Worm (Caenorhabditis elegans): ENCODE measurements around the gene F36A4.3.

Gene F36A4.3

ce11 chrIV:4301202-4301601 lies 31.8 kb downstream of the F36A4.3 start, which contains the start of gene lgc-22:
Gene lgc-22, plus strand, starts transcription at chrIV:4301306.
- no peak for TF ChIP-seq ama-1 (optimal IDR thresholded peaks at IDR 0.05)
- no peak for TF ChIP-seq hmg-4 (GFP tag; optimal IDR thresholded peaks at IDR 0.05)
- no peak for TF ChIP-seq B0310.2 (tag; optimal IDR thresholded peaks at IDR 0.05)
- TF ChIP-seq ceh-13 (GFP tag; optimal IDR thresholded peaks at IDR 0.05) = no peak
- TF ChIP-seq aly-1 (tag; optimal IDR thresholded peaks at IDR 0.05) = no peak
- no peak for TF ChIP-seq scrt-1 (GFP tag; IDR thresholded peaks at IDR 0.05)
- no peak for TF ChIP-seq tra-4 (tag; optimal IDR thresholded peaks at IDR 0.05)
- no peak for TF ChIP-seq hmbx-1 (tag; optimal IDR thresholded peaks at IDR 0.05)

DNA sequence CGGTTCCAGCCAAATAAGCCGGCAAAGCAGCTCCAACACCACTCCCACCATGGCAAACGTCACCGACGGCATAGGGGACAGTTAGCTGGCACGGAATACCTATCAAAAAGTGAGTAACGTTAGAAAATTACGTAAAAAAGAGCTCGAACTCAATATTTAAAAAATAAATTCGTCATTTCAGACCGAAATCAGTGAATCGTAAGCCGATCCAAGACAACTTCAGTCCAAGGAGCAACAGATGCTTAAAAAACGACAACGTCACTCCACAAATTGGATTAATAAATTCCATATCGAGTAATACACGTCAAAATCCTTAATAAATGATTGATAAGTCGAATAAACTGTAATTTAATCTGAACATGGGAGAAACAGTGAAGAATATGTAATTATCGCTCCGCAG lies 36.9 kb downstream of the F36A4.3 start:
- TF ChIP-seq tra-4 (tag; optimal IDR thresholded peaks at IDR 0.05) (no peak), tbx-11 (GFP tag; IDR thresholded peaks at IDR 0.05) (no peak), hmbx-1 (tag; optimal IDR thresholded peaks at IDR 0.05) (no peak), hnd-1 (tag; optimal IDR thresholded peaks at IDR 0.05) (no peak), ceh-36 (tag; optimal IDR thresholded peaks at IDR 0.05) (no peak), ceh-13 (GFP tag; optimal IDR thresholded peaks at IDR 0.05) (no peak), scrt-1 (GFP tag; IDR thresholded peaks at IDR 0.05) (no peak), F13C5.2 (tag; optimal IDR thresholded peaks at IDR 0.05) (no peak), ama-1 (optimal IDR thresholded peaks at IDR 0.05) (no peak)

- TF ChIP-seq ceh-13 (GFP tag; optimal IDR thresholded peaks at IDR 0.05) (no peak), ama-1 (optimal IDR thresholded peaks at IDR 0.05) (no peak), ceh-36 (tag; optimal IDR thresholded peaks at IDR 0.05) (no peak), pes-1 (GFP tag; IDR thresholded peaks at IDR 0.05) (no peak), ets-7 (tag; optimal IDR thresholded peaks at IDR 0.05) (no peak), hnd-1 (tag; optimal IDR thresholded peaks at IDR 0.05) (no peak)
Measured at ce11 chrIV:4307227-4307946, 38.0 kb downstream of the F36A4.3 start, which contains the start of gene set-9. Gene set-9, plus strand, starts transcription at chrIV:4307896.

- no peak for TF ChIP-seq aly-1 (tag; optimal IDR thresholded peaks at IDR 0.05)
- TF ChIP-seq hmg-4 (GFP tag; optimal IDR thresholded peaks at IDR 0.05) = no peak
- TF ChIP-seq ets-7 (tag; optimal IDR thresholded peaks at IDR 0.05) = no peak
- TF ChIP-seq tbx-37 (GFP tag; conservative IDR thresholded peaks at IDR 0.05) = no peak
- no peak for TF ChIP-seq F13C5.2 (tag; optimal IDR thresholded peaks at IDR 0.05)
- no peak for TF ChIP-seq scrt-1 (GFP tag; IDR thresholded peaks at IDR 0.05)
- TF ChIP-seq sea-1 (GFP tag; conservative IDR thresholded peaks at IDR 0.05) = no peak
- no peak for TF ChIP-seq hmbx-1 (tag; optimal IDR thresholded peaks at IDR 0.05)
- no peak for TF ChIP-seq ceh-36 (tag; optimal IDR thresholded peaks at IDR 0.05)
- no peak for TF ChIP-seq tra-4 (tag; optimal IDR thresholded peaks at IDR 0.05)
- TF ChIP-seq flt-1 (GFP tag; IDR thresholded peaks at IDR 0.05) = no peak
- TF ChIP-seq pes-1 (GFP tag; IDR thresholded peaks at IDR 0.05) = no peak
- TF ChIP-seq tbx-11 (GFP tag; IDR thresholded peaks at IDR 0.05) = no peak
Measured at ce11 chrIV:4316813-4317408, 47.5 kb downstream of the F36A4.3 start, which contains the start of gene Y24D9B.1. Gene Y24D9B.1, plus strand, starts transcription at chrIV:4317358.

DNA sequence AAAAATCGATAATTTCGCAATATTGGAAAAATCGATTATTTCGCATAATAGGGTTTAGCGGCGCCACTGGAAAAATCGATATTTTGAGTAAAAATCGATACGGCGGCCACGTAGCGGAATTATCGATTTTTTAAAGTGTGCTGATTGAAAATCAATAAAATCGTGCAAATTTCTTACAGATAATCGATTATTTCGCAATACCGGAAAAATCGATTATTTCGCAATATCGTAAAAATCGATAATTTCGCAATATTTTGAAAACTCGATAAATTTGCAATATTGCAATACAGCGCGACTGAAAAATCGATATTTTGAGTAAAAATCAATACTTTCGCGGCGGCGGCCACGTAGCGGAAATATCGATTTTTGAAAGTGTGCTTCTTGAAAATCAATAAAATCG lies 48.2 kb downstream of the F36A4.3 start:
- TF ChIP-seq tra-4 (tag; optimal IDR thresholded peaks at IDR 0.05) (no peak), hnd-1 (tag; optimal IDR thresholded peaks at IDR 0.05) (no peak), ama-1 (optimal IDR thresholded peaks at IDR 0.05) (no peak), flt-1 (GFP tag; IDR thresholded peaks at IDR 0.05) (no peak), aly-1 (tag; optimal IDR thresholded peaks at IDR 0.05) (no peak), ets-7 (tag; optimal IDR thresholded peaks at IDR 0.05) (no peak), ceh-36 (tag; optimal IDR thresholded peaks at IDR 0.05) (no peak), tbx-11 (GFP tag; IDR thresholded peaks at IDR 0.05) (no peak), B0310.2 (tag; optimal IDR thresholded peaks at IDR 0.05) (no peak), hmbx-1 (tag; optimal IDR thresholded peaks at IDR 0.05) (no peak), scrt-1 (GFP tag; IDR thresholded peaks at IDR 0.05) (no peak), pes-1 (GFP tag; IDR thresholded peaks at IDR 0.05) (no peak), F13C5.2 (tag; optimal IDR thresholded peaks at IDR 0.05) (no peak), sea-1 (GFP tag; conservative IDR thresholded peaks at IDR 0.05) (no peak), ceh-13 (GFP tag; optimal IDR thresholded peaks at IDR 0.05) (no peak), hmg-4 (GFP tag; optimal IDR thresholded peaks at IDR 0.05) (no peak), tbx-37 (GFP tag; conservative IDR thresholded peaks at IDR 0.05) (no peak)

ce11 chrIV:4318056-4318455 lies 48.6 kb downstream of the F36A4.3 start:
- TF ChIP-seq scrt-1 (GFP tag; IDR thresholded peaks at IDR 0.05) = no peak
- TF ChIP-seq F13C5.2 (tag; optimal IDR thresholded peaks at IDR 0.05) = no peak
- no peak for TF ChIP-seq hnd-1 (tag; optimal IDR thresholded peaks at IDR 0.05)
- TF ChIP-seq aly-1 (tag; optimal IDR thresholded peaks at IDR 0.05) = no peak
- no peak for TF ChIP-seq ceh-13 (GFP tag; optimal IDR thresholded peaks at IDR 0.05)

ce11 chrIV:4319473-4319872 lies 50.1 kb downstream of the F36A4.3 start:
- TF ChIP-seq hmg-4 (GFP tag; optimal IDR thresholded peaks at IDR 0.05) (no peak), ceh-13 (GFP tag; optimal IDR thresholded peaks at IDR 0.05) (no peak), tbx-11 (GFP tag; IDR thresholded peaks at IDR 0.05) (no peak), scrt-1 (GFP tag; IDR thresholded peaks at IDR 0.05) (no peak), ceh-36 (tag; optimal IDR thresholded peaks at IDR 0.05) (no peak), flt-1 (GFP tag; IDR thresholded peaks at IDR 0.05) (no peak), hnd-1 (tag; optimal IDR thresholded peaks at IDR 0.05) (no peak), aly-1 (tag; optimal IDR thresholded peaks at IDR 0.05) (no peak), ets-7 (tag; optimal IDR thresholded peaks at IDR 0.05) (no peak), sea-1 (GFP tag; conservative IDR thresholded peaks at IDR 0.05) (no peak), pes-1 (GFP tag; IDR thresholded peaks at IDR 0.05) (no peak), tbx-37 (GFP tag; conservative IDR thresholded peaks at IDR 0.05) (no peak), ama-1 (optimal IDR thresholded peaks at IDR 0.05) (no peak)
